Worm (Caenorhabditis elegans): ENCODE results near the gene rpn-13.

- no peak for TF ChIP-seq Y56A3A.18 (GFP tag; IDR thresholded peaks at IDR 0.05)
- TF ChIP-seq F37B4.10 (GFP tag; IDR thresholded peaks at IDR 0.05): no peak
- TF ChIP-seq F39B2.1 (GFP tag; IDR thresholded peaks at IDR 0.05): no peak
- no peak for TF ChIP-seq D2030.7 (GFP tag; IDR thresholded peaks at IDR 0.05)
- TF ChIP-seq hmg-20 (GFP tag; IDR thresholded peaks at IDR 0.05): no peak
- TF ChIP-seq pha-4 (tag; optimal IDR thresholded peaks at IDR 0.05): no peak
- no peak for TF ChIP-seq egl-18 (GFP tag; IDR thresholded peaks at IDR 0.05)
- no peak for TF ChIP-seq atf-7 (tag; optimal IDR thresholded peaks at IDR 0.05)
- no peak for TF ChIP-seq die-1 (tag; optimal IDR thresholded peaks at IDR 0.05)
- no peak for TF ChIP-seq lin-35 (GFP tag; optimal IDR thresholded peaks at IDR 0.05)
- no peak for TF ChIP-seq nfya-1 (tag; optimal IDR thresholded peaks at IDR 0.05; ENCODE audit: borderline replicate concordance, insufficient read depth)
Observed at ce11 chrIII:6331211-6331782, 10.4 kb downstream of the rpn-13 start, which contains the start of gene C56G2.4.

All from whole organism, young adult.